Worm (Caenorhabditis elegans) whole organism, L2 larva: ENCODE data around the gene mep-1.

ENCODE experiments used
- ceh-16 ChIP-seq: fragments of 150-350 bp; optimal IDR thresholded peaks from 2 replicates; lab custom pipeline; 2014; ENCODE audit warnings: missing biosample characterization, missing genetic modification characterization
- ceh-82 ChIP-seq: fragments of 150-350 bp; optimal IDR thresholded peaks from 2 replicates; lab custom pipeline; 2014; ENCODE audit warnings: missing biosample characterization, missing genetic modification characterization
- mab-5 ChIP-seq: fragments of 150-350 bp; optimal IDR thresholded peaks from 2 replicates; lab custom pipeline; 2014; ENCODE audit warnings: missing biosample characterization, missing genetic modification characterization
- nhr-25 ChIP-seq: fragments of 150-350 bp; sonication (generic microtip); optimal IDR thresholded peaks from 3 replicates; lab custom pipeline; 2014; ENCODE audit warnings: missing biosample characterization, missing genetic modification characterization
- unc-62 ChIP-seq: fragments of 150-350 bp; optimal IDR thresholded peaks from 2 replicates; lab custom pipeline; 2014; ENCODE audit warnings: missing biosample characterization, missing genetic modification reagents, missing genetic modification characterization

DNA sequence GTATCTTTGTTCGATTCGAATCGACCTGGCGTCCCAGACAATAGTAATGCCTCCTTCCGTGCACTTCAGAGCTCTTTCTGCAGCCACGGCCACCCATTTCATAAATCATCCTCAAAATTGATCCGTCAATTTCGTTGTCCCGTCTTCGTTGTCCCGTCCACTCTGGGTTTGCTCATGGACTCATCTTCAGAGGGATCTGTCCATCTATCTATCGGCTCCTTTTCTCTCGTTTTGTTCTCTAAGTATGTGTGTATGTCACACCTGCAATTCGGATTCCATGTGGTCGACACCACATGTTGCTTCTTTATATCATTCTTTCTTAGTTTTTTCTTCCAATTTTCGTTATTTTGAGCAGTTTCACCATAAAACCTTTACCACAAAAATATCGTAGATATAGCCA, 48.1 kb downstream of the mep-1 start:
- no peak for TF ChIP-seq nhr-25 (tag; lab: Kevin White, UChicago)
- no peak for TF ChIP-seq unc-62 (GFP tag; lab: Kevin White, UChicago)
- TF ChIP-seq ceh-82 (tag; lab: Kevin White, UChicago): no peak
- peak; percentile 61 for TF ChIP-seq mab-5 (tag; lab: Kevin White, UChicago)
- no peak for TF ChIP-seq ceh-16 (tag; lab: Kevin White, UChicago)
